Fruit fly (Drosophila melanogaster) whole organism, wandering third instar larva: Measurements from ENCODE around the gene MagR.

Experiments
- Abd-B ChIP-seq: fragments of >200 bp; optimal IDR thresholded peaks from 2 replicates; lab custom pipeline; 2017; ENCODE audit warnings: missing biosample characterization, missing genetic modification characterization
- CG32264 ChIP-seq: fragments of 200-800 bp; sonication (Bioruptor generic); optimal IDR thresholded peaks from 2 replicates; lab custom pipeline; 2016; ENCODE audit warnings: missing biosample characterization, missing genetic modification characterization
- CG9705 ChIP-seq: fragments of 200-800 bp; sonication (Bioruptor generic); optimal IDR thresholded peaks from 2 replicates; lab custom pipeline; 2018; ENCODE audit warnings: missing biosample characterization, mild to moderate bottlenecking, missing genetic modification characterization
- CrebA ChIP-seq: fragments of 200-800 bp; sonication (Bioruptor generic); optimal IDR thresholded peaks from 2 replicates; lab custom pipeline; 2016; ENCODE audit warnings: missing biosample characterization, mild to moderate bottlenecking, missing genetic modification characterization, borderline replicate concordance
- Dfd ChIP-seq: fragments of >200 bp; optimal IDR thresholded peaks from 2 replicates; lab custom pipeline; 2017; ENCODE audit warnings: missing biosample characterization, missing genetic modification characterization
- Dif ChIP-seq: fragments of 200-275, 200-300 bp; sonication (Bioruptor generic); optimal IDR thresholded peaks from 2 replicates; lab custom pipeline; 2018; ENCODE audit warnings: missing biosample characterization, missing genetic modification characterization; ENCODE audit not compliant: partially characterized antibody
- GATAd ChIP-seq: sonication (Bioruptor generic); optimal IDR thresholded peaks from 2 replicates; lab custom pipeline; 2016; ENCODE audit warnings: missing biosample characterization, missing genetic modification characterization
- HLH106 ChIP-seq: fragments of 200-800 bp; optimal IDR thresholded peaks from 3 replicates; lab custom pipeline; 2019; ENCODE audit warnings: missing biosample characterization, mild to moderate bottlenecking, missing genetic modification characterization, moderate library complexity
- Hnf4 ChIP-seq: fragments of 200-800 bp; sonication (Bioruptor generic); optimal IDR thresholded peaks from 2 replicates; lab custom pipeline; 2016; ENCODE audit warnings: missing biosample characterization, mild to moderate bottlenecking, missing genetic modification characterization
- Hr78 ChIP-seq: fragments of >200 bp; optimal IDR thresholded peaks from 2 replicates; lab custom pipeline; 2017; ENCODE audit warnings: missing biosample characterization, missing genetic modification characterization
- Hr83 ChIP-seq: fragments of 200-300 bp; sonication (Bioruptor generic); optimal IDR thresholded peaks from 2 replicates; lab custom pipeline; 2016; ENCODE audit warnings: missing biosample characterization, mild to moderate bottlenecking, missing genetic modification characterization, moderate library complexity; ENCODE audit not compliant: poor library complexity, severe bottlenecking
- Jra ChIP-seq: sonication (Bioruptor generic); optimal IDR thresholded peaks from 2 replicates; lab custom pipeline; 2016; ENCODE audit warnings: missing biosample characterization, missing genetic modification characterization
- Mio ChIP-seq: sonication (Bioruptor generic); optimal IDR thresholded peaks from 2 replicates; lab custom pipeline; 2016; ENCODE audit warnings: missing biosample characterization, missing genetic modification characterization
- Myc ChIP-seq: fragments of >200 bp; optimal IDR thresholded peaks from 2 replicates; lab custom pipeline; 2017
- N ChIP-seq: fragments of >200 bp; optimal IDR thresholded peaks from 2 replicates; lab custom pipeline; 2018; ENCODE audit warnings: missing biosample characterization, missing external identifiers, missing genetic modification characterization
- OdsH ChIP-seq: fragments of 200-800 bp; sonication (Bioruptor generic); optimal IDR thresholded peaks from 2 replicates; lab custom pipeline; 2016; ENCODE audit warnings: missing biosample characterization, mild to moderate bottlenecking, missing genetic modification characterization
- Rel ChIP-seq, 2 experiments: fragments of 200-800 bp; sonication (Bioruptor generic) in 1 of 2; optimal IDR thresholded peaks; 2 replicates in 1 of 2; 3 replicates in 1 of 2; lab custom pipeline; 2016 to 2019; ENCODE audit warnings: mild to moderate bottlenecking in 2 of 2, missing biosample characterization in 2 of 2, missing genetic modification characterization in 2 of 2, moderate library complexity in 1 of 2
- Sp1 ChIP-seq: fragments of 200-800 bp; sonication (Bioruptor generic); optimal IDR thresholded peaks from 3 replicates; lab custom pipeline; 2019; ENCODE audit warnings: missing biosample characterization, mild to moderate bottlenecking, missing genetic modification characterization, moderate library complexity
- Vsx2 ChIP-seq: fragments of 200-300, 225-300 bp; sonication (Bioruptor generic); optimal IDR thresholded peaks from 2 replicates; lab custom pipeline; 2018; ENCODE audit warnings: missing biosample characterization, missing genetic modification characterization; ENCODE audit not compliant: partially characterized antibody
- br ChIP-seq: fragments of 200-800 bp; sonication (Bioruptor generic); optimal IDR thresholded peaks from 2 replicates; lab custom pipeline; 2016; ENCODE audit warnings: missing biosample characterization, missing genetic modification characterization
- brk ChIP-seq: fragments of 200-800 bp; sonication (Bioruptor generic); optimal IDR thresholded peaks from 2 replicates; lab custom pipeline; 2016; ENCODE audit warnings: missing biosample characterization, mild to moderate bottlenecking, missing genetic modification characterization
- dl ChIP-seq, 2 experiments: fragments of 175-275, 200-275 bp in 1 of 2; fragments of 200-275 bp in 1 of 2; sonication (Bioruptor generic); optimal IDR thresholded peaks; lab custom pipeline; 2018; ENCODE audit warnings: mild to moderate bottlenecking in 2 of 2, missing biosample characterization in 2 of 2, missing genetic modification characterization in 2 of 2, moderate library complexity in 2 of 2; ENCODE audit not compliant: partially characterized antibody in 2 of 2, insufficient read depth in 1 of 2
- dmrt93B ChIP-seq: fragments of 200-800 bp; sonication (Bioruptor generic); optimal IDR thresholded peaks from 2 replicates; lab custom pipeline; 2018; ENCODE audit warnings: missing biosample characterization, mild to moderate bottlenecking, missing genetic modification characterization
- dsf ChIP-seq: sonication (Bioruptor generic); optimal IDR thresholded peaks from 2 replicates; lab custom pipeline; 2016; ENCODE audit warnings: missing biosample characterization, missing genetic modification characterization, borderline replicate concordance
- ey ChIP-seq: fragments of 200-800 bp; sonication (Bioruptor generic); optimal IDR thresholded peaks from 2 replicates; lab custom pipeline; 2016; ENCODE audit warnings: missing biosample characterization, missing genetic modification characterization
- foxo ChIP-seq, 2 experiments: fragments of 200-800 bp; sonication (Bioruptor generic); optimal IDR thresholded peaks; 2 replicates in 1 of 2; 3 replicates in 1 of 2; lab custom pipeline; 2016 to 2017; ENCODE audit warnings: missing biosample characterization in 2 of 2, missing genetic modification characterization in 2 of 2
- fru ChIP-seq: fragments of 200-800 bp; sonication (Bioruptor generic); optimal IDR thresholded peaks from 3 replicates; lab custom pipeline; 2016; ENCODE audit warnings: missing biosample characterization, mild to moderate bottlenecking, missing genetic modification characterization
- h ChIP-seq: fragments of 200-800 bp; sonication (Bioruptor generic); optimal IDR thresholded peaks from 3 replicates; lab custom pipeline; 2016; ENCODE audit warnings: missing biosample characterization, mild to moderate bottlenecking, missing genetic modification characterization
- jim ChIP-seq: fragments of 175-275, 200-325 bp; sonication (Bioruptor generic); optimal IDR thresholded peaks from 2 replicates; lab custom pipeline; 2016; ENCODE audit warnings: missing biosample characterization, mild to moderate bottlenecking, missing genetic modification characterization
- lola ChIP-seq: fragments of >200 bp; optimal IDR thresholded peaks from 2 replicates; lab custom pipeline; 2017; ENCODE audit warnings: missing biosample characterization, missing genetic modification characterization
- pan ChIP-seq: fragments of >200 bp; optimal IDR thresholded peaks from 2 replicates; lab custom pipeline; 2017
- psq ChIP-seq: fragments of 200-800 bp; sonication (Bioruptor generic); optimal IDR thresholded peaks from 3 replicates; lab custom pipeline; 2017; ENCODE audit warnings: missing biosample characterization, mild to moderate bottlenecking, missing genetic modification characterization, moderate library complexity
- rgr ChIP-seq: fragments of 200-800 bp; sonication (Bioruptor generic); optimal IDR thresholded peaks from 3 replicates; lab custom pipeline; 2016; ENCODE audit warnings: missing biosample characterization, mild to moderate bottlenecking, missing genetic modification characterization
- sage ChIP-seq: fragments of 200-800 bp; sonication (Bioruptor generic); optimal IDR thresholded peaks from 2 replicates; lab custom pipeline; 2016; ENCODE audit warnings: missing biosample characterization, mild to moderate bottlenecking, missing genetic modification characterization
- sv ChIP-seq: fragments of 200-800 bp; sonication (Bioruptor generic); optimal IDR thresholded peaks from 3 replicates; lab custom pipeline; 2016; ENCODE audit warnings: missing biosample characterization, missing genetic modification characterization
- tai ChIP-seq: sonication (Bioruptor generic); optimal IDR thresholded peaks from 2 replicates; lab custom pipeline; 2016; ENCODE audit warnings: missing biosample characterization, missing genetic modification characterization
- usp ChIP-seq: fragments of >200 bp; optimal IDR thresholded peaks from 2 replicates; lab custom pipeline; 2017; ENCODE audit warnings: missing biosample characterization, missing genetic modification characterization
- woc ChIP-seq: sonication (Bioruptor generic); optimal IDR thresholded peaks from 2 replicates; lab custom pipeline; 2016; ENCODE audit warnings: missing biosample characterization, mild to moderate bottlenecking, missing genetic modification characterization

The MagR gene

dm6 chrX:15701047-15701446, 33.0 kb upstream of the MagR start, which contains the start of gene CG9240:
Gene CG9240, minus strand, starts transcription at chrX:15701259.
- no peak for TF ChIP-seq Hr83
- peak; percentile 48 for TF ChIP-seq rgr

- TF ChIP-seq CrebA (GFP tag; lab: Kevin White, UChicago) = no peak
- no peak for TF ChIP-seq sage (GFP tag; lab: Kevin White, UChicago)
- TF ChIP-seq jim (GFP tag; lab: Kevin White, UChicago) = no peak
- TF ChIP-seq pan (lab: Kevin White, UChicago) = no peak
- no peak for TF ChIP-seq fru (GFP tag; lab: Kevin White, UChicago)
- TF ChIP-seq usp (GFP tag; lab: Kevin White, UChicago) = no peak
- no peak for TF ChIP-seq dl (GFP tag; optimal IDR thresholded peaks at IDR 0.05; lab: Kevin White, UChicago; ENCODE audit: insufficient read depth in 1 of 2, partially characterized antibody in 2 of 2)
- no peak for TF ChIP-seq Vsx2 (GFP tag; lab: Kevin White, UChicago)
- peak; percentile 55 for TF ChIP-seq woc (GFP tag; lab: Kevin White, UChicago)
- TF ChIP-seq Dfd = no peak
- no peak for TF ChIP-seq lola
- TF ChIP-seq Abd-B (GFP tag; lab: Kevin White, UChicago) = no peak
- peak; percentile 67 for TF ChIP-seq h (GFP tag; lab: Kevin White, UChicago)
- no peak for TF ChIP-seq Hnf4 (GFP tag; lab: Kevin White, UChicago)
- no peak for TF ChIP-seq CG32264 (GFP tag; lab: Kevin White, UChicago)
- no peak for TF ChIP-seq Myc
- no peak for TF ChIP-seq Dif (GFP tag; lab: Kevin White, UChicago)
- no peak for TF ChIP-seq dsf (GFP tag; lab: Kevin White, UChicago)
- peak in 1 of 2 experiments; percentile 74 for TF ChIP-seq foxo (GFP tag; optimal IDR thresholded peaks at IDR 0.05; lab: Kevin White, UChicago)
- TF ChIP-seq Sp1 (GFP tag; lab: Kevin White, UChicago) = peak; percentile 63
- TF ChIP-seq GATAd (GFP tag; lab: Kevin White, UChicago) = no peak
- peak; percentile 68 for TF ChIP-seq dmrt93B (GFP tag; lab: Kevin White, UChicago)
- TF ChIP-seq ey (GFP tag; lab: Kevin White, UChicago) = peak; percentile 41
- TF ChIP-seq sv (GFP tag; lab: Kevin White, UChicago) = peak; percentile 29
- peak; percentile 40 for TF ChIP-seq psq
- no peak for TF ChIP-seq tai (GFP tag; lab: Kevin White, UChicago)
- TF ChIP-seq Hr83 = no peak
- peak; percentile 63 for TF ChIP-seq rgr
- peak; percentile 49 for TF ChIP-seq CG9705 (GFP tag; lab: Kevin White, UChicago)
- peak; percentile 54 for TF ChIP-seq br (GFP tag; lab: Kevin White, UChicago)
- no peak for TF ChIP-seq Mio (GFP tag; lab: Kevin White, UChicago)
- TF ChIP-seq brk = no peak
- TF ChIP-seq Rel (GFP tag; optimal IDR thresholded peaks at IDR 0.05; lab: Kevin White, UChicago) = no peak
- TF ChIP-seq Rel (tag; optimal IDR thresholded peaks at IDR 0.05; lab: Kevin White, UChicago) = peak; percentile 34
- peak; percentile 9 for TF ChIP-seq N (GFP tag; lab: Kevin White, UChicago)
- TF ChIP-seq HLH106 (tag; lab: Kevin White, UChicago) = peak; percentile 80
- no peak for TF ChIP-seq Hr78 (GFP tag; lab: Kevin White, UChicago)
- TF ChIP-seq Jra = no peak
- peak; percentile 25 for TF ChIP-seq OdsH
Observed at dm6 chrX:15703720-15704206, 30.3 kb upstream of the MagR start, which contains the start of the genes Pis and Hap40. Gene Pis, minus strand, starts transcription at chrX:15703770. Gene Hap40, plus strand, starts transcription at chrX:15704125.

- TF ChIP-seq ey (GFP tag; lab: Kevin White, UChicago) (peak; percentile 9), Vsx2 (GFP tag; lab: Kevin White, UChicago) (no peak), foxo (GFP tag; optimal IDR thresholded peaks at IDR 0.05; lab: Kevin White, UChicago) (peak in 1 of 2 experiments; percentile 40), fru (GFP tag; lab: Kevin White, UChicago) (no peak), rgr (peak; percentile 38), Hr83 (peak; percentile 13), Hnf4 (GFP tag; lab: Kevin White, UChicago) (peak; percentile 4), psq (peak; percentile 6), woc (GFP tag; lab: Kevin White, UChicago) (peak; percentile 3), br (GFP tag; lab: Kevin White, UChicago) (peak; percentile 36)
- TF ChIP-seq, all 38 proteins: peak for 8
Observed at dm6 chrX:15709624-15709983, 24.5 kb upstream of the MagR start.
